Worm (Caenorhabditis elegans) whole organism, L4/young adult: Measurements from ENCODE around the gene rnf-5.

Source experiments
- dao-5 ChIP-seq: sonication (generic microtip); optimal IDR thresholded peaks from 2 replicates; lab custom pipeline; 2016; ENCODE audit warnings: missing genotype, missing genetic modification characterization, moderate library complexity, missing compliant biosample characterization
- him-1 ChIP-seq: sonication (generic microtip); optimal IDR thresholded peaks from 2 replicates; lab custom pipeline; 2016; ENCODE audit warnings: missing genotype, missing genetic modification reagents, missing genetic modification characterization, missing compliant biosample characterization

DNA sequence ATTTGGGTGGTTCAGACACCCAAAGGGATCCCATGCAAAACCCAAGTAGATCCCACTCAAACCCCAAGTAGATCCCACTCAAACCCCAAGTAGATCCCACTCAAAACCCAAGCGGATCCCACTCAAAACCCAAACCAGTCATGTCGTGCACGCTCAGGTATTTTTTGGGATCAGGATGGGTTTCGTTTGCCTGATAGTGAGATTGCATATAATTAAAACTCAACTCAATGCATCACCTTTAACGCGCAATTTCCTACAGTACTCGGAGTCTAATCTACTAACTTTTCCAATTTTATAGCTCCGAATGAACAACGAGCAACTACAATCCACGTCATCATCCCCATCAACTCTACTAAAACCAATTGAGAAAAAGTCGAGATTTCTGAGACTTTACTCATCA, 42.5 kb upstream of the rnf-5 start, which contains the start of gene phlp-2:
- TF ChIP-seq dao-5 (tag; lab: Kevin White, UChicago) (no peak), him-1 (no peak)
